Worm (Caenorhabditis elegans): ENCODE measurements around the gene T08B1.1.

- TF ChIP-seq tbx-2 (tag; optimal IDR thresholded peaks at IDR 0.05) (no peak), nhr-11 (tag; optimal IDR thresholded peaks at IDR 0.05) (no peak), ama-1 (optimal IDR thresholded peaks at IDR 0.05) (no peak), sea-2 (GFP tag; optimal IDR thresholded peaks at IDR 0.05) (no peak), ceh-82 (tag; optimal IDR thresholded peaks at IDR 0.05) (no peak), jun-1 (tag; optimal IDR thresholded peaks at IDR 0.05) (no peak), daf-12 (tag; optimal IDR thresholded peaks at IDR 0.05) (no peak), elt-3 (tag; optimal IDR thresholded peaks at IDR 0.05) (no peak)
These were observed 31.8 kb upstream of the T08B1.1 start, which contains the start of gene F59A7.14 for ce11 chrV:2018689-2019088.
